Worm (Caenorhabditis elegans) whole organism, L1 larva: ENCODE measurements around the gene C03B1.7.
A peak's percentile ranks its signal among the peaks of the same experiment; 100 is the strongest.

Source experiments
- C16A3.4 ChIP-seq: fragments of 150-350 bp; optimal IDR thresholded peaks from 2 replicates; lab custom pipeline; 2014; ENCODE audit warnings: missing biosample characterization, missing genetic modification characterization
- C34B4.2 ChIP-seq: sonication (generic microtip); optimal IDR thresholded peaks from 2 replicates; lab custom pipeline; 2017; ENCODE audit warnings: mild to moderate bottlenecking, missing genetic modification characterization, missing compliant biosample characterization
- F16B12.6 ChIP-seq: fragments of 150-350 bp; optimal IDR thresholded peaks from 2 replicates; lab custom pipeline; 2014; ENCODE audit warnings: missing biosample characterization, missing genetic modification characterization
- blmp-1 ChIP-seq: fragments of 150-350 bp; optimal IDR thresholded peaks from 2 replicates; lab custom pipeline; 2014; ENCODE audit warnings: missing biosample characterization, missing genetic modification characterization
- ceh-63 ChIP-seq: fragments of 200-800 bp; sonication (Bioruptor generic); optimal IDR thresholded peaks from 2 replicates; lab custom pipeline; 2018; ENCODE audit warnings: mild to moderate bottlenecking, missing genetic modification characterization, missing compliant biosample characterization
- ceh-8 ChIP-seq: fragments of 200-800 bp; sonication (Bioruptor generic); optimal IDR thresholded peaks from 2 replicates; lab custom pipeline; 2018; ENCODE audit warnings: mild to moderate bottlenecking, missing genetic modification characterization, moderate library complexity, missing compliant biosample characterization
- ceh-82 ChIP-seq, 3 experiments: fragments of 150-350 bp in 1 of 3; sonication (generic microtip) in 2 of 3; optimal IDR thresholded peaks; 2 replicates each; lab custom pipeline; 2014 to 2017; ENCODE audit warnings: missing biosample characterization in 3 of 3, missing genetic modification characterization in 3 of 3
- ceh-90 ChIP-seq: sonication (generic microtip); optimal IDR thresholded peaks from 2 replicates; lab custom pipeline; 2016; ENCODE audit warnings: missing genetic modification characterization, missing compliant biosample characterization
- ces-1 ChIP-seq: fragments of 150-350 bp; optimal IDR thresholded peaks from 2 replicates; lab custom pipeline; 2014; ENCODE audit warnings: missing biosample characterization, missing genetic modification reagents, missing genetic modification characterization
- dpl-1 ChIP-seq, 3 experiments: fragments of 150-350 bp in 2 of 3; sonication (generic microtip) in 1 of 3; optimal IDR thresholded peaks; 2 replicates each; lab custom pipeline; 2014 to 2017; ENCODE audit warnings: missing biosample characterization in 3 of 3, missing genetic modification characterization in 3 of 3, missing genetic modification reagents in 3 of 3
- dsc-1 ChIP-seq: sonication (generic microtip); optimal IDR thresholded peaks from 2 replicates; lab custom pipeline; 2016; ENCODE audit warnings: mild to moderate bottlenecking, missing genetic modification characterization, missing compliant biosample characterization
- efl-1 ChIP-seq, 4 experiments: fragments of 150-350 bp; optimal IDR thresholded peaks in 3 of 4; peaks in 1 of 4; 1 replicate in 1 of 4; 2 replicates in 3 of 4; lab custom pipeline; 2014; ENCODE audit warnings: missing biosample characterization in 2 of 4, missing genetic modification characterization in 2 of 4, missing genetic modification reagents in 2 of 4
- egl-27 ChIP-seq, 2 experiments: fragments of 150-350 bp in 1 of 2; sonication (generic microtip); optimal IDR thresholded peaks; 3 replicates each; lab custom pipeline; 2017 to 2018; ENCODE audit warnings: missing biosample characterization in 2 of 2, missing genetic modification characterization in 2 of 2, missing genetic modification reagents in 2 of 2
- elt-2 ChIP-seq: sonication (generic microtip); optimal IDR thresholded peaks from 2 replicates; lab custom pipeline; 2016; ENCODE audit warnings: missing genetic modification characterization, mild to moderate bottlenecking, inconsistent platforms, missing compliant biosample characterization, missing genetic modification reagents
- ets-5 ChIP-seq: fragments of 200-800 bp; sonication (Bioruptor generic); IDR thresholded peaks from 2 replicates; pipeline ENCODE4 v1.3.6; 2022; ENCODE audit warnings: missing genetic modification characterization, missing compliant biosample characterization
- grh-1 ChIP-seq: fragments of 200-800 bp; sonication (Bioruptor generic); IDR thresholded peaks from 2 replicates; pipeline ENCODE4 v1.3.6; 2022; ENCODE audit warnings: missing genetic modification reagents, missing genetic modification characterization, missing compliant biosample characterization
- hlh-4 ChIP-seq: sonication (generic microtip); optimal IDR thresholded peaks from 2 replicates; lab custom pipeline; 2016; ENCODE audit warnings: mild to moderate bottlenecking, missing genetic modification characterization, missing compliant biosample characterization
- irx-1 ChIP-seq: sonication (generic microtip); optimal IDR thresholded peaks from 2 replicates; lab custom pipeline; 2016; ENCODE audit warnings: missing genetic modification characterization, missing compliant biosample characterization
- lin-13 ChIP-seq: fragments of 150-350 bp; optimal IDR thresholded peaks from 2 replicates; lab custom pipeline; 2014; ENCODE audit warnings: missing biosample characterization, missing genetic modification reagents, missing genetic modification characterization
- lin-14 ChIP-seq: fragments of 200-800 bp; sonication (Bioruptor generic); optimal IDR thresholded peaks from 2 replicates; lab custom pipeline; 2018; ENCODE audit warnings: mild to moderate bottlenecking, missing genetic modification characterization, moderate library complexity, missing compliant biosample characterization
- lin-15B ChIP-seq: fragments of 150-350 bp; sonication (generic microtip); optimal IDR thresholded peaks from 3 replicates; lab custom pipeline; 2014; ENCODE audit warnings: missing biosample characterization, missing genetic modification characterization
- lin-39 ChIP-seq: fragments of 150-350 bp; optimal IDR thresholded peaks from 2 replicates; lab custom pipeline; 2014; ENCODE audit warnings: missing biosample characterization, missing genetic modification reagents, missing genetic modification characterization
- lsy-2 ChIP-seq, 2 experiments: fragments of 150-350 bp; optimal IDR thresholded peaks; 2 replicates each; lab custom pipeline; 2014; ENCODE audit warnings: missing biosample characterization in 2 of 2, missing genetic modification characterization in 2 of 2
- mab-9 ChIP-seq: fragments of 200-800 bp; sonication (Bioruptor generic); IDR thresholded peaks from 2 replicates; pipeline ENCODE4 v1.3.6; 2022; ENCODE audit warnings: missing genetic modification reagents, missing genetic modification characterization, missing compliant biosample characterization
- mdl-1 ChIP-seq, 2 experiments: fragments of 150-350 bp; optimal IDR thresholded peaks; 2 replicates each; lab custom pipeline; 2014 to 2017; ENCODE audit warnings: missing biosample characterization in 2 of 2, missing genetic modification characterization in 2 of 2, inconsistent platforms in 1 of 2
- mef-2 ChIP-seq: fragments of 150-350 bp; optimal IDR thresholded peaks from 2 replicates; lab custom pipeline; 2014; ENCODE audit warnings: missing biosample characterization, missing genetic modification characterization
- nhr-20 ChIP-seq: sonication (generic microtip); optimal IDR thresholded peaks from 2 replicates; lab custom pipeline; 2016; ENCODE audit warnings: mild to moderate bottlenecking, missing genetic modification characterization, missing compliant biosample characterization
- nhr-47 ChIP-seq: sonication (generic microtip); optimal IDR thresholded peaks from 2 replicates; lab custom pipeline; 2016; ENCODE audit warnings: mild to moderate bottlenecking, missing genetic modification characterization, moderate library complexity, missing compliant biosample characterization
- nhr-76 ChIP-seq: sonication (generic microtip); optimal IDR thresholded peaks from 2 replicates; lab custom pipeline; 2017; ENCODE audit warnings: missing biosample characterization, missing genetic modification characterization
- nhr-84 ChIP-seq: sonication (generic microtip); optimal IDR thresholded peaks from 2 replicates; lab custom pipeline; 2017; ENCODE audit warnings: missing biosample characterization, missing genetic modification characterization
- pag-3 ChIP-seq: sonication (generic microtip); optimal IDR thresholded peaks from 2 replicates; lab custom pipeline; 2017; ENCODE audit warnings: missing genetic modification characterization, mild to moderate bottlenecking, missing compliant biosample characterization, antibody characterized with exemption, borderline replicate concordance; ENCODE audit not compliant: insufficient read depth
- rnt-1 ChIP-seq: sonication (generic microtip); optimal IDR thresholded peaks from 2 replicates; lab custom pipeline; 2016; ENCODE audit warnings: mild to moderate bottlenecking, missing genetic modification characterization, moderate library complexity, missing compliant biosample characterization
- skn-1 ChIP-seq: fragments of 150-350 bp; optimal IDR thresholded peaks from 2 replicates; lab custom pipeline; 2014; ENCODE audit warnings: missing biosample characterization, missing genetic modification characterization
- unc-86 ChIP-seq: sonication (generic microtip); optimal IDR thresholded peaks from 2 replicates; lab custom pipeline; 2016; ENCODE audit warnings: missing genetic modification characterization, missing compliant biosample characterization
- unc-98 ChIP-seq: fragments of 200-800 bp; sonication (Bioruptor generic); IDR thresholded peaks from 2 replicates; pipeline ENCODE4 v1.3.6; 2022; ENCODE audit warnings: missing genetic modification characterization, missing compliant biosample characterization
- vab-15 ChIP-seq: sonication (generic microtip); optimal IDR thresholded peaks from 2 replicates; lab custom pipeline; 2017; ENCODE audit warnings: missing genotype, mild to moderate bottlenecking, missing genetic modification characterization, missing compliant biosample characterization
- xbp-1 ChIP-seq: sonication (generic microtip); optimal IDR thresholded peaks from 2 replicates; lab custom pipeline; 2016; ENCODE audit warnings: missing genetic modification characterization, missing compliant biosample characterization

C03B1.7 gene

ce11 chrX:6353763-6354162 lies 12.2 kb downstream of the C03B1.7 start (continued):
- TF ChIP-seq nhr-76 (no peak), dpl-1 (GFP tag; optimal IDR thresholded peaks at IDR 0.05; lab: Kevin White, UChicago) (no peak), nhr-20 (tag; lab: Kevin White, UChicago) (peak; percentile 3), egl-27 (tag; optimal IDR thresholded peaks at IDR 0.05; lab: Kevin White, UChicago) (no peak), C34B4.2 (tag; lab: Kevin White, UChicago) (no peak), unc-86 (tag; lab: Kevin White, UChicago) (no peak), nhr-84 (tag; lab: Kevin White, UChicago) (no peak), blmp-1 (tag; lab: Kevin White, UChicago) (no peak), lin-15B (tag; lab: Kevin White, UChicago) (no peak), vab-15 (tag; lab: Kevin White, UChicago) (no peak), irx-1 (tag; lab: Kevin White, UChicago) (no peak), C16A3.4 (tag; lab: Kevin White, UChicago) (no peak), skn-1 (no peak), ceh-63 (GFP tag; lab: Kevin White, UChicago) (no peak), xbp-1 (peak; percentile 15), efl-1 (optimal IDR thresholded peaks at IDR 0.05; lab: Kevin White, UChicago) (no peak), efl-1 (GFP tag; optimal IDR thresholded peaks at IDR 0.05 in 1 of 2; lab: Kevin White, UChicago) (no peak), lin-39 (tag; lab: Kevin White, UChicago) (no peak), ces-1 (GFP tag; lab: Kevin White, UChicago) (no peak), lin-13 (GFP tag; lab: Kevin White, UChicago) (no peak)
- TF ChIP-seq, all 84 proteins: peak for 6

- TF ChIP-seq efl-1 (optimal IDR thresholded peaks at IDR 0.05; lab: Kevin White, UChicago) (no peak), efl-1 (GFP tag; optimal IDR thresholded peaks at IDR 0.05 in 1 of 2; lab: Kevin White, UChicago) (peak in 1 of 2 experiments; percentile 91), hlh-4 (no peak), elt-2 (tag; lab: Kevin White, UChicago) (peak; percentile 15)
Measured at ce11 chrX:6355030-6355635, 13.5 kb downstream of the C03B1.7 start, which contains the start of gene C03B1.5. C03B1.5 (plus strand) TSS chrX:6355585.

ce11 chrX:6357772-6358171 lies 16.2 kb downstream of the C03B1.7 start, which contains the start of gene C03B1.10:
C03B1.10 (minus strand) TSS chrX:6357872.
- TF ChIP-seq blmp-1 (tag; lab: Kevin White, UChicago) (no peak), mab-9 (no peak), unc-98 (GFP tag; lab: Robert Waterston, UW) (no peak), pag-3 (tag; lab: Kevin White, UChicago) (no peak), grh-1 (GFP tag; lab: Robert Waterston, UW) (no peak), nhr-47 (tag; lab: Kevin White, UChicago) (no peak), rnt-1 (tag; lab: Kevin White, UChicago) (no peak), dsc-1 (tag; lab: Kevin White, UChicago) (no peak), F16B12.6 (tag; lab: Kevin White, UChicago) (no peak), mef-2 (tag; lab: Kevin White, UChicago) (no peak), ceh-8 (GFP tag; lab: Kevin White, UChicago) (no peak)

- no peak for TF ChIP-seq ceh-90
- no peak for TF ChIP-seq nhr-20 (tag; lab: Kevin White, UChicago)
- no peak for TF ChIP-seq irx-1 (tag; lab: Kevin White, UChicago)
- TF ChIP-seq mdl-1 (tag; optimal IDR thresholded peaks at IDR 0.05; lab: Kevin White, UChicago), result no peak
- no peak for TF ChIP-seq ets-5 (GFP tag; lab: Robert Waterston, UW)
- no peak for TF ChIP-seq lsy-2 (tag; optimal IDR thresholded peaks at IDR 0.05; lab: Kevin White, UChicago)
- TF ChIP-seq dsc-1 (tag; lab: Kevin White, UChicago), result no peak
- no peak for TF ChIP-seq F16B12.6 (tag; lab: Kevin White, UChicago)
- no peak for TF ChIP-seq lin-14 (GFP tag; lab: Kevin White, UChicago)
- TF ChIP-seq egl-27 (tag; optimal IDR thresholded peaks at IDR 0.05; lab: Kevin White, UChicago), result no peak
- no peak for TF ChIP-seq ceh-82 (tag; optimal IDR thresholded peaks at IDR 0.05; lab: Kevin White, UChicago)
Measured at ce11 chrX:6360077-6360476, 18.5 kb downstream of the C03B1.7 start.
